Worm (Caenorhabditis elegans): ENCODE results near the gene nhr-100.

- TF ChIP-seq him-1 (tag; optimal IDR thresholded peaks at IDR 0.05) (no peak), dao-5 (tag; optimal IDR thresholded peaks at IDR 0.05) (no peak), W03F9.2 (tag; optimal IDR thresholded peaks at IDR 0.05) (no peak)
Observed at ce11 chrIV:9737204-9737790, 8.8 kb downstream of the nhr-100 start, which contains the start of gene cka-1.
